Worm (Caenorhabditis elegans) whole organism, young adult: Measurements from ENCODE around the gene cblc-1.

Experiments
- B0035.1 ChIP-seq: sonication (generic microtip); optimal IDR thresholded peaks from 2 replicates; lab custom pipeline; 2016; ENCODE audit warnings: missing genetic modification characterization, mild to moderate bottlenecking, missing compliant biosample characterization, missing genotype, missing genetic modification reagents
- B0261.1 ChIP-seq: sonication (generic microtip); optimal IDR thresholded peaks from 2 replicates; lab custom pipeline; 2016; ENCODE audit warnings: mild to moderate bottlenecking, missing genetic modification characterization, moderate library complexity, missing compliant biosample characterization
- B0336.3 ChIP-seq: fragments of 200-800 bp; sonication (Bioruptor generic); IDR thresholded peaks from 2 replicates; pipeline ENCODE4 v1.3.6; 2022; ENCODE audit warnings: missing genetic modification characterization, missing compliant biosample characterization
- C17E4.6 ChIP-seq: fragments of 200-800 bp; sonication (Bioruptor generic); IDR thresholded peaks from 2 replicates; pipeline ENCODE4 v1.3.6; 2022; ENCODE audit warnings: missing genetic modification reagents, missing genetic modification characterization, missing compliant biosample characterization
- D2030.7 ChIP-seq: fragments of 200-800 bp; sonication (Bioruptor generic); IDR thresholded peaks from 2 replicates; pipeline ENCODE4 v1.3.6; 2022; ENCODE audit warnings: missing genetic modification reagents, missing genetic modification characterization, missing compliant biosample characterization
- F22D6.2 ChIP-seq: sonication (generic microtip); optimal IDR thresholded peaks from 2 replicates; lab custom pipeline; 2016; ENCODE audit warnings: mild to moderate bottlenecking, missing genetic modification characterization, missing compliant biosample characterization
- F23B12.7 ChIP-seq: sonication (generic microtip); optimal IDR thresholded peaks from 2 replicates; lab custom pipeline; 2017; ENCODE audit warnings: missing genetic modification characterization, mild to moderate bottlenecking, missing compliant biosample characterization, antibody characterized with exemption, moderate library complexity; ENCODE audit not compliant: insufficient read depth
- F33H1.4 ChIP-seq: fragments of 200-800 bp; sonication (Bioruptor generic); IDR thresholded peaks from 2 replicates; pipeline ENCODE4 v1.3.6; 2022; ENCODE audit warnings: missing genetic modification reagents, missing genetic modification characterization, missing compliant biosample characterization
- F39B2.1 ChIP-seq: fragments of 200-800 bp; sonication (Bioruptor generic); IDR thresholded peaks from 2 replicates; pipeline ENCODE4 v1.3.6; 2022; ENCODE audit warnings: missing genetic modification reagents, missing genetic modification characterization, missing compliant biosample characterization
- F57A8.1 ChIP-seq: fragments of 200-800 bp; sonication (Bioruptor generic); optimal IDR thresholded peaks from 2 replicates; lab custom pipeline; 2018; ENCODE audit warnings: mild to moderate bottlenecking, missing genetic modification characterization, moderate library complexity, missing compliant biosample characterization
- K12H6.12 ChIP-seq: fragments of 200-800 bp; sonication (Bioruptor generic); optimal IDR thresholded peaks from 2 replicates; lab custom pipeline; 2018; ENCODE audit warnings: mild to moderate bottlenecking, missing genetic modification characterization, missing compliant biosample characterization
- T07F8.4 ChIP-seq: sonication (generic microtip); optimal IDR thresholded peaks from 2 replicates; lab custom pipeline; 2016; ENCODE audit warnings: mild to moderate bottlenecking, missing genetic modification characterization, moderate library complexity, missing compliant biosample characterization
- Y67H2A.10 ChIP-seq: fragments of 200-800 bp; sonication (Bioruptor generic); conservative IDR thresholded peaks from 2 replicates; pipeline ENCODE4 v1.3.6; 2022; ENCODE audit warnings: missing genetic modification reagents, missing genetic modification characterization, missing compliant biosample characterization
- ama-1 ChIP-seq, 3 experiments: fragments of 150-350 bp in 1 of 3; sonication (generic microtip) in 2 of 3; optimal IDR thresholded peaks; 2 replicates each; lab custom pipeline; 2014 to 2018; ENCODE audit warnings: missing biosample characterization in 2 of 3, missing genetic modification characterization in 2 of 3, missing genetic modification reagents in 2 of 3
- aptf-2 ChIP-seq: fragments of 200-800 bp; sonication (Bioruptor generic); conservative IDR thresholded peaks from 2 replicates; pipeline ENCODE4 v1.3.6; 2022; ENCODE audit warnings: missing genetic modification reagents, missing genetic modification characterization, missing compliant biosample characterization
- attf-6 ChIP-seq: fragments of 200-800 bp; sonication (Bioruptor generic); IDR thresholded peaks from 2 replicates; pipeline ENCODE4 v1.3.6; 2022; ENCODE audit warnings: missing genetic modification reagents, missing genetic modification characterization, missing compliant biosample characterization
- cebp-1 ChIP-seq, 2 experiments: fragments of 200-800 bp in 1 of 2; sonication (Bioruptor generic) in 1 of 2; sonication (generic microtip) in 1 of 2; IDR thresholded peaks in 1 of 2; optimal IDR thresholded peaks in 1 of 2; 2 replicates each; pipeline versions ENCODE4 v1.3.6 to Lab custom; 2017 to 2022; ENCODE audit warnings: missing compliant biosample characterization in 2 of 2, missing genetic modification characterization in 2 of 2, mild to moderate bottlenecking in 1 of 2, missing genetic modification reagents in 1 of 2, moderate library complexity in 1 of 2
- ceh-27 ChIP-seq: fragments of 200-800 bp; sonication (Bioruptor generic); optimal IDR thresholded peaks from 2 replicates; lab custom pipeline; 2018; ENCODE audit warnings: mild to moderate bottlenecking, missing genetic modification characterization, moderate library complexity, missing compliant biosample characterization
- ceh-79 ChIP-seq: sonication (generic microtip); optimal IDR thresholded peaks from 2 replicates; lab custom pipeline; 2017; ENCODE audit warnings: mild to moderate bottlenecking, missing genetic modification characterization, missing compliant biosample characterization
- die-1 ChIP-seq: sonication (generic microtip); optimal IDR thresholded peaks from 2 replicates; lab custom pipeline; 2016; ENCODE audit warnings: missing genotype, mild to moderate bottlenecking, missing genetic modification characterization, missing compliant biosample characterization
- dpff-1 ChIP-seq: sonication (generic microtip); optimal IDR thresholded peaks from 2 replicates; lab custom pipeline; 2017; ENCODE audit warnings: mild to moderate bottlenecking, missing genetic modification characterization, missing compliant biosample characterization
- efl-1 ChIP-seq: fragments of 150-350 bp; optimal IDR thresholded peaks from 2 replicates; lab custom pipeline; 2014; ENCODE audit warnings: missing biosample characterization, missing genetic modification reagents, missing genetic modification characterization
- ekl-4 ChIP-seq: fragments of 200-800 bp; sonication (Bioruptor generic); IDR thresholded peaks from 2 replicates; pipeline ENCODE4 v1.3.6; 2022; ENCODE audit warnings: missing genetic modification reagents, missing genetic modification characterization, missing compliant biosample characterization
- ets-4 ChIP-seq: fragments of 200-800 bp; sonication (Bioruptor generic); optimal IDR thresholded peaks from 2 replicates; lab custom pipeline; 2018; ENCODE audit warnings: mild to moderate bottlenecking, missing genetic modification characterization, missing compliant biosample characterization
- gei-17 ChIP-seq: fragments of 200-800 bp; sonication (Bioruptor generic); optimal IDR thresholded peaks from 2 replicates; lab custom pipeline; 2018; ENCODE audit warnings: mild to moderate bottlenecking, missing genetic modification characterization, missing compliant biosample characterization
- hmg-1.2 ChIP-seq: fragments of 200-800 bp; sonication (Bioruptor generic); IDR thresholded peaks from 2 replicates; pipeline ENCODE4 v1.3.6; 2022; ENCODE audit warnings: missing genetic modification reagents, missing genetic modification characterization, missing compliant biosample characterization
- hrde-1 ChIP-seq: sonication (generic microtip); optimal IDR thresholded peaks from 2 replicates; lab custom pipeline; 2016; ENCODE audit warnings: missing genetic modification characterization, mild to moderate bottlenecking, missing compliant biosample characterization, moderate library complexity, missing genotype, missing genetic modification reagents, borderline replicate concordance
- lin-26 ChIP-seq: fragments of 200-800 bp; sonication (Bioruptor generic); IDR thresholded peaks from 2 replicates; pipeline ENCODE4 v1.3.6; 2022; ENCODE audit warnings: missing genetic modification reagents, missing genetic modification characterization, missing compliant biosample characterization
- lin-40 ChIP-seq: sonication (generic microtip); optimal IDR thresholded peaks from 2 replicates; lab custom pipeline; 2016; ENCODE audit warnings: missing genetic modification characterization, mild to moderate bottlenecking, missing compliant biosample characterization, missing genotype, missing genetic modification reagents
- madf-6 ChIP-seq: fragments of 200-800 bp; sonication (Bioruptor generic); IDR thresholded peaks from 2 replicates; pipeline ENCODE4 v1.3.6; 2022; ENCODE audit warnings: missing genetic modification reagents, missing genetic modification characterization, missing compliant biosample characterization
- madf-8 ChIP-seq: fragments of 200-800 bp; sonication (Bioruptor generic); conservative IDR thresholded peaks from 2 replicates; pipeline ENCODE4 v1.3.6; 2022; ENCODE audit warnings: missing genetic modification reagents, missing genetic modification characterization, missing compliant biosample characterization
- mes-4 ChIP-seq: sonication (generic microtip); optimal IDR thresholded peaks from 2 replicates; lab custom pipeline; 2016; ENCODE audit warnings: missing genotype, missing genetic modification characterization, missing compliant biosample characterization
- nfyb-1 ChIP-seq: fragments of 200-800 bp; sonication (Bioruptor generic); IDR thresholded peaks from 2 replicates; pipeline ENCODE4 v1.3.6; 2022; ENCODE audit warnings: missing genetic modification reagents, missing genetic modification characterization, missing compliant biosample characterization
- nhr-27 ChIP-seq: fragments of 200-800 bp; sonication (Bioruptor generic); optimal IDR thresholded peaks from 2 replicates; lab custom pipeline; 2018; ENCODE audit warnings: mild to moderate bottlenecking, missing genetic modification characterization, moderate library complexity, missing compliant biosample characterization
- pha-4 ChIP-seq: fragments of 150-350 bp; sonication (generic microtip); optimal IDR thresholded peaks from 2 replicates; lab custom pipeline; 2014; ENCODE audit warnings: missing biosample characterization, missing genetic modification reagents, missing genetic modification characterization
- rec-8 ChIP-seq, 2 experiments: sonication (generic microtip); optimal IDR thresholded peaks; 2 replicates each; lab custom pipeline; 2016; ENCODE audit warnings: mild to moderate bottlenecking in 2 of 2, missing genetic modification characterization in 2 of 2, missing genetic modification reagents in 2 of 2, missing genotype in 2 of 2, missing biosample characterization in 1 of 2, missing compliant biosample characterization in 1 of 2, moderate library complexity in 1 of 2
- sdz-38 ChIP-seq: sonication (generic microtip); optimal IDR thresholded peaks from 2 replicates; lab custom pipeline; 2016; ENCODE audit warnings: missing genotype, missing genetic modification characterization, missing compliant biosample characterization
- snpc-1.1 ChIP-seq: sonication (generic microtip); optimal IDR thresholded peaks from 2 replicates; lab custom pipeline; 2017; ENCODE audit warnings: missing genetic modification characterization, mild to moderate bottlenecking, missing compliant biosample characterization, antibody characterized with exemption, moderate library complexity, missing genotype, missing genetic modification reagents; ENCODE audit not compliant: insufficient read depth
- snpc-3.4 ChIP-seq: sonication (generic microtip); optimal IDR thresholded peaks from 2 replicates; lab custom pipeline; 2017; ENCODE audit warnings: missing genetic modification characterization, mild to moderate bottlenecking, missing compliant biosample characterization, antibody characterized with exemption, moderate library complexity, missing genotype, missing genetic modification reagents
- somi-1 ChIP-seq: fragments of 200-800 bp; sonication (Bioruptor generic); optimal IDR thresholded peaks from 2 replicates; lab custom pipeline; 2018; ENCODE audit warnings: mild to moderate bottlenecking, missing genetic modification characterization, missing compliant biosample characterization
- sptf-2 ChIP-seq: fragments of 200-800 bp; sonication (Bioruptor generic); optimal IDR thresholded peaks from 2 replicates; lab custom pipeline; 2018; ENCODE audit warnings: mild to moderate bottlenecking, missing genetic modification characterization, missing compliant biosample characterization

Gene cblc-1

ce11 chrII:4954099-4954959 lies 13.4 kb upstream of the cblc-1 start (continued):
- no peak for TF ChIP-seq mes-4 (tag; lab: Kevin White, UChicago)
- TF ChIP-seq ekl-4: 0 out of 2 replicates have a peak, but pooled peaks have one; percentile 9
- TF ChIP-seq aptf-2 (GFP tag; lab: Robert Waterston, UW): no peak
- no peak for TF ChIP-seq D2030.7
- TF ChIP-seq cebp-1 (GFP tag; IDR thresholded peaks at IDR 0.05; lab: Robert Waterston, UW): no peak
- TF ChIP-seq cebp-1 (tag; optimal IDR thresholded peaks at IDR 0.05; lab: Kevin White, UChicago): peak; percentile 27
- TF ChIP-seq ama-1 (optimal IDR thresholded peaks at IDR 0.05; lab: Kevin White, UChicago): no peak
- TF ChIP-seq ama-1 (GFP tag; optimal IDR thresholded peaks at IDR 0.05; lab: Kevin White, UChicago): no peak
- TF ChIP-seq die-1: no peak
- peak; percentile 21 for TF ChIP-seq snpc-3.4 (tag; lab: Kevin White, UChicago)
- no peak for TF ChIP-seq dpff-1 (tag; lab: Kevin White, UChicago)

- TF ChIP-seq F23B12.7: no peak
- no peak for TF ChIP-seq ets-4
- TF ChIP-seq ceh-79 (tag; lab: Kevin White, UChicago): no peak
These were observed 12.3 kb upstream of the cblc-1 start, which contains the start of gene ndx-3 for ce11 chrII:4953289-4953688. ndx-3 (plus strand) TSS chrII:4953589.

DNA sequence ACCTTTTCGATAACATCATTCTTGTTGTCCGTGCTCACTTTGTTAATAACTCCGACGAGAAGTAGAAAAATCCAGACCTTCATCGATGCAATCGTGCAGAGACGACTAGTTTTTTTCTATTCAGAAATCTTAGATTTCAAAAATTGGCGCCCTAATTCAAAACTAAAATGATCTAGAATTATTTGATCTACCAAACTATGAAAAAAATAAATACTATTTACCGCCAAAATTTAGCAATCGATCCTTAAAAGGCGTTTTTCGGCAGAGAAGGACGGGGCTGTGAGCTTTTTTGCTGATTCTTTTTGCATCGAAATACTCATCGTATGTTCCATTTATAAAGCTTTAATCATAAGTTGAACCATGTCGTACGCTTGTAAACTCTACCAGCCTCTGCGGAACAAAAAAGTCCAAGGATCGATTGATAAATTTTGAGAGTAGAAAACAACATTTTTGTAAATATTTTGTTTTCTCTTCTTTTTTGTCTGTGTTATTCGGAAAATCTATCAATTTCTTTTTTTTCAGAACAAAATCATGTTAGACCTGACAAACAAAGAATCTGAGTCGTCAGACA lies 8.5 kb upstream of the cblc-1 start, which contains the start of the genes try-1 and zyg-12:
Gene try-1 (minus strand): TSS at position 148 of the 571 bp plus-strand sequence.
Gene zyg-12 (plus strand): TSS at position 521 of the 571 bp plus-strand sequence.
- TF ChIP-seq ceh-79 (tag; lab: Kevin White, UChicago): no peak
- TF ChIP-seq lin-26 (GFP tag; lab: Robert Waterston, UW): no peak
- no peak for TF ChIP-seq gei-17 (GFP tag; lab: Kevin White, UChicago)
- no peak for TF ChIP-seq B0336.3 (GFP tag; lab: Robert Waterston, UW)
- 0 out of 2 replicates have a peak, but pooled peaks have one; percentile 18 for TF ChIP-seq F33H1.4 (GFP tag; lab: Robert Waterston, UW)
- TF ChIP-seq nhr-27 (tag; lab: Kevin White, UChicago): no peak
- peak; percentile 51 for TF ChIP-seq madf-8 (GFP tag; lab: Robert Waterston, UW)
- TF ChIP-seq C17E4.6 (GFP tag; lab: Robert Waterston, UW): no peak
- no peak for TF ChIP-seq sptf-2 (GFP tag; lab: Kevin White, UChicago)
- TF ChIP-seq sdz-38: no peak
- no peak for TF ChIP-seq T07F8.4 (tag; lab: Kevin White, UChicago)
- no peak for TF ChIP-seq K12H6.12 (tag; lab: Kevin White, UChicago)
- no peak for TF ChIP-seq pha-4 (tag; lab: Kevin White, UChicago)
- TF ChIP-seq nfyb-1: no peak
- no peak for TF ChIP-seq mes-4 (tag; lab: Kevin White, UChicago)
- no peak for TF ChIP-seq snpc-1.1
- TF ChIP-seq cebp-1 (GFP tag; IDR thresholded peaks at IDR 0.05; lab: Robert Waterston, UW): no peak
- TF ChIP-seq cebp-1 (tag; optimal IDR thresholded peaks at IDR 0.05; lab: Kevin White, UChicago): no peak
- no peak for TF ChIP-seq F22D6.2 (tag; lab: Kevin White, UChicago)
- no peak for TF ChIP-seq rec-8 (tag; optimal IDR thresholded peaks at IDR 0.05; lab: Kevin White, UChicago)
- peak; percentile 64 for TF ChIP-seq efl-1 (GFP tag; lab: Kevin White, UChicago)
- TF ChIP-seq F57A8.1 (GFP tag; lab: Kevin White, UChicago): no peak
- no peak for TF ChIP-seq B0035.1 (tag; lab: Kevin White, UChicago)
- no peak for TF ChIP-seq F39B2.1 (GFP tag; lab: Robert Waterston, UW)
- TF ChIP-seq somi-1 (GFP tag; lab: Kevin White, UChicago): no peak
- TF ChIP-seq ceh-27: no peak
- TF ChIP-seq hrde-1 (tag; lab: Kevin White, UChicago): no peak
- TF ChIP-seq attf-6 (GFP tag; lab: Robert Waterston, UW): no peak
- TF ChIP-seq snpc-3.4 (tag; lab: Kevin White, UChicago): peak; percentile 43
- TF ChIP-seq Y67H2A.10 (GFP tag; lab: Robert Waterston, UW): no peak
- no peak for TF ChIP-seq B0261.1 (tag; lab: Kevin White, UChicago)
- no peak for TF ChIP-seq lin-40 (tag; lab: Kevin White, UChicago)
- peak; percentile 78 for TF ChIP-seq madf-6 (GFP tag; lab: Robert Waterston, UW)
- 0 out of 2 replicates have a peak, but pooled peaks have one; percentile 11 for TF ChIP-seq hmg-1.2 (GFP tag; lab: Robert Waterston, UW)
